Fruit fly (Drosophila melanogaster) whole organism, wandering third instar larva: ENCODE measurements around the gene CG31230.

Experiments used
- Abd-B ChIP-seq: fragments of >200 bp; optimal IDR thresholded peaks from 2 replicates; lab custom pipeline; 2017; ENCODE audit warnings: missing biosample characterization, missing genetic modification characterization
- CG32264 ChIP-seq: fragments of 200-800 bp; sonication (Bioruptor generic); optimal IDR thresholded peaks from 2 replicates; lab custom pipeline; 2016; ENCODE audit warnings: missing biosample characterization, missing genetic modification characterization
- CG9705 ChIP-seq: fragments of 200-800 bp; sonication (Bioruptor generic); optimal IDR thresholded peaks from 2 replicates; lab custom pipeline; 2018; ENCODE audit warnings: missing biosample characterization, mild to moderate bottlenecking, missing genetic modification characterization
- CrebA ChIP-seq: fragments of 200-800 bp; sonication (Bioruptor generic); optimal IDR thresholded peaks from 2 replicates; lab custom pipeline; 2016; ENCODE audit warnings: missing biosample characterization, mild to moderate bottlenecking, missing genetic modification characterization, borderline replicate concordance
- Dfd ChIP-seq: fragments of >200 bp; optimal IDR thresholded peaks from 2 replicates; lab custom pipeline; 2017; ENCODE audit warnings: missing biosample characterization, missing genetic modification characterization
- Dif ChIP-seq: fragments of 200-275, 200-300 bp; sonication (Bioruptor generic); optimal IDR thresholded peaks from 2 replicates; lab custom pipeline; 2018; ENCODE audit warnings: missing biosample characterization, missing genetic modification characterization; ENCODE audit not compliant: partially characterized antibody
- GATAd ChIP-seq: sonication (Bioruptor generic); optimal IDR thresholded peaks from 2 replicates; lab custom pipeline; 2016; ENCODE audit warnings: missing biosample characterization, missing genetic modification characterization
- HLH106 ChIP-seq: fragments of 200-800 bp; optimal IDR thresholded peaks from 3 replicates; lab custom pipeline; 2019; ENCODE audit warnings: missing biosample characterization, mild to moderate bottlenecking, missing genetic modification characterization, moderate library complexity
- Hnf4 ChIP-seq: fragments of 200-800 bp; sonication (Bioruptor generic); optimal IDR thresholded peaks from 2 replicates; lab custom pipeline; 2016; ENCODE audit warnings: missing biosample characterization, mild to moderate bottlenecking, missing genetic modification characterization
- Hr78 ChIP-seq: fragments of >200 bp; optimal IDR thresholded peaks from 2 replicates; lab custom pipeline; 2017; ENCODE audit warnings: missing biosample characterization, missing genetic modification characterization
- Jra ChIP-seq: sonication (Bioruptor generic); optimal IDR thresholded peaks from 2 replicates; lab custom pipeline; 2016; ENCODE audit warnings: missing biosample characterization, missing genetic modification characterization
- Mio ChIP-seq: sonication (Bioruptor generic); optimal IDR thresholded peaks from 2 replicates; lab custom pipeline; 2016; ENCODE audit warnings: missing biosample characterization, missing genetic modification characterization
- Myc ChIP-seq: fragments of >200 bp; optimal IDR thresholded peaks from 2 replicates; lab custom pipeline; 2017
- N ChIP-seq: fragments of >200 bp; optimal IDR thresholded peaks from 2 replicates; lab custom pipeline; 2018; ENCODE audit warnings: missing biosample characterization, missing external identifiers, missing genetic modification characterization
- OdsH ChIP-seq: fragments of 200-800 bp; sonication (Bioruptor generic); optimal IDR thresholded peaks from 2 replicates; lab custom pipeline; 2016; ENCODE audit warnings: missing biosample characterization, mild to moderate bottlenecking, missing genetic modification characterization
- Rel ChIP-seq, 2 experiments: fragments of 200-800 bp; sonication (Bioruptor generic) in 1 of 2; optimal IDR thresholded peaks; 2 replicates in 1 of 2; 3 replicates in 1 of 2; lab custom pipeline; 2016 to 2019; ENCODE audit warnings: mild to moderate bottlenecking in 2 of 2, missing biosample characterization in 2 of 2, missing genetic modification characterization in 2 of 2, moderate library complexity in 1 of 2
- Sp1 ChIP-seq: fragments of 200-800 bp; sonication (Bioruptor generic); optimal IDR thresholded peaks from 3 replicates; lab custom pipeline; 2019; ENCODE audit warnings: missing biosample characterization, mild to moderate bottlenecking, missing genetic modification characterization, moderate library complexity
- Vsx2 ChIP-seq: fragments of 200-300, 225-300 bp; sonication (Bioruptor generic); optimal IDR thresholded peaks from 2 replicates; lab custom pipeline; 2018; ENCODE audit warnings: missing biosample characterization, missing genetic modification characterization; ENCODE audit not compliant: partially characterized antibody
- br ChIP-seq: fragments of 200-800 bp; sonication (Bioruptor generic); optimal IDR thresholded peaks from 2 replicates; lab custom pipeline; 2016; ENCODE audit warnings: missing biosample characterization, missing genetic modification characterization
- brk ChIP-seq: fragments of 200-800 bp; sonication (Bioruptor generic); optimal IDR thresholded peaks from 2 replicates; lab custom pipeline; 2016; ENCODE audit warnings: missing biosample characterization, mild to moderate bottlenecking, missing genetic modification characterization
- dl ChIP-seq, 2 experiments: fragments of 175-275, 200-275 bp in 1 of 2; fragments of 200-275 bp in 1 of 2; sonication (Bioruptor generic); optimal IDR thresholded peaks; lab custom pipeline; 2018; ENCODE audit warnings: mild to moderate bottlenecking in 2 of 2, missing biosample characterization in 2 of 2, missing genetic modification characterization in 2 of 2, moderate library complexity in 2 of 2; ENCODE audit not compliant: partially characterized antibody in 2 of 2, insufficient read depth in 1 of 2
- dmrt93B ChIP-seq: fragments of 200-800 bp; sonication (Bioruptor generic); optimal IDR thresholded peaks from 2 replicates; lab custom pipeline; 2018; ENCODE audit warnings: missing biosample characterization, mild to moderate bottlenecking, missing genetic modification characterization
- ey ChIP-seq: fragments of 200-800 bp; sonication (Bioruptor generic); optimal IDR thresholded peaks from 2 replicates; lab custom pipeline; 2016; ENCODE audit warnings: missing biosample characterization, missing genetic modification characterization
- foxo ChIP-seq, 2 experiments: fragments of 200-800 bp; sonication (Bioruptor generic); optimal IDR thresholded peaks; 2 replicates in 1 of 2; 3 replicates in 1 of 2; lab custom pipeline; 2016 to 2017; ENCODE audit warnings: missing biosample characterization in 2 of 2, missing genetic modification characterization in 2 of 2
- fru ChIP-seq: fragments of 200-800 bp; sonication (Bioruptor generic); optimal IDR thresholded peaks from 3 replicates; lab custom pipeline; 2016; ENCODE audit warnings: missing biosample characterization, mild to moderate bottlenecking, missing genetic modification characterization
- h ChIP-seq: fragments of 200-800 bp; sonication (Bioruptor generic); optimal IDR thresholded peaks from 3 replicates; lab custom pipeline; 2016; ENCODE audit warnings: missing biosample characterization, mild to moderate bottlenecking, missing genetic modification characterization
- jim ChIP-seq: fragments of 175-275, 200-325 bp; sonication (Bioruptor generic); optimal IDR thresholded peaks from 2 replicates; lab custom pipeline; 2016; ENCODE audit warnings: missing biosample characterization, mild to moderate bottlenecking, missing genetic modification characterization
- lola ChIP-seq: fragments of >200 bp; optimal IDR thresholded peaks from 2 replicates; lab custom pipeline; 2017; ENCODE audit warnings: missing biosample characterization, missing genetic modification characterization
- pan ChIP-seq: fragments of >200 bp; optimal IDR thresholded peaks from 2 replicates; lab custom pipeline; 2017
- psq ChIP-seq: fragments of 200-800 bp; sonication (Bioruptor generic); optimal IDR thresholded peaks from 3 replicates; lab custom pipeline; 2017; ENCODE audit warnings: missing biosample characterization, mild to moderate bottlenecking, missing genetic modification characterization, moderate library complexity
- rgr ChIP-seq: fragments of 200-800 bp; sonication (Bioruptor generic); optimal IDR thresholded peaks from 3 replicates; lab custom pipeline; 2016; ENCODE audit warnings: missing biosample characterization, mild to moderate bottlenecking, missing genetic modification characterization
- sage ChIP-seq: fragments of 200-800 bp; sonication (Bioruptor generic); optimal IDR thresholded peaks from 2 replicates; lab custom pipeline; 2016; ENCODE audit warnings: missing biosample characterization, mild to moderate bottlenecking, missing genetic modification characterization
- sv ChIP-seq: fragments of 200-800 bp; sonication (Bioruptor generic); optimal IDR thresholded peaks from 3 replicates; lab custom pipeline; 2016; ENCODE audit warnings: missing biosample characterization, missing genetic modification characterization
- tai ChIP-seq: sonication (Bioruptor generic); optimal IDR thresholded peaks from 2 replicates; lab custom pipeline; 2016; ENCODE audit warnings: missing biosample characterization, missing genetic modification characterization
- usp ChIP-seq: fragments of >200 bp; optimal IDR thresholded peaks from 2 replicates; lab custom pipeline; 2017; ENCODE audit warnings: missing biosample characterization, missing genetic modification characterization
- woc ChIP-seq: sonication (Bioruptor generic); optimal IDR thresholded peaks from 2 replicates; lab custom pipeline; 2016; ENCODE audit warnings: missing biosample characterization, mild to moderate bottlenecking, missing genetic modification characterization

The CG31230 gene

dm6 chr3R:18670441-18671111 lies 903 bp upstream of the CG31230 start:
- TF ChIP-seq pan (lab: Kevin White, UChicago) (no peak), brk (GFP tag; lab: Kevin White, UChicago) (no peak), jim (GFP tag; lab: Kevin White, UChicago) (no peak), dl (GFP tag; optimal IDR thresholded peaks at IDR 0.05; lab: Kevin White, UChicago; ENCODE audit: insufficient read depth in 1 of 2, partially characterized antibody in 2 of 2) (peak in 1 of 2 experiments; percentile 65), rgr (GFP tag; lab: Kevin White, UChicago) (peak; percentile 61), HLH106 (tag; lab: Kevin White, UChicago) (peak; percentile 74), CrebA (GFP tag; lab: Kevin White, UChicago) (no peak), Sp1 (GFP tag; lab: Kevin White, UChicago) (peak; percentile 53), OdsH (GFP tag; lab: Kevin White, UChicago) (peak; percentile 54), Dif (GFP tag; lab: Kevin White, UChicago) (peak; percentile 64), Hnf4 (no peak), foxo (GFP tag; optimal IDR thresholded peaks at IDR 0.05; lab: Kevin White, UChicago) (peak; percentile 51 to 93), lola (no peak), fru (peak; percentile 69), GATAd (GFP tag; lab: Kevin White, UChicago) (no peak), h (peak; percentile 63), br (GFP tag; lab: Kevin White, UChicago) (peak; percentile 41), N (GFP tag; lab: Kevin White, UChicago) (no peak), psq (GFP tag; lab: Kevin White, UChicago) (peak; percentile 70), woc (GFP tag; lab: Kevin White, UChicago) (peak; percentile 71), Abd-B (GFP tag; lab: Kevin White, UChicago) (no peak), Hr78 (GFP tag; lab: Kevin White, UChicago) (no peak), Rel (GFP tag; optimal IDR thresholded peaks at IDR 0.05; lab: Kevin White, UChicago) (no peak), Rel (tag; optimal IDR thresholded peaks at IDR 0.05; lab: Kevin White, UChicago) (peak; percentile 27), CG9705 (GFP tag; lab: Kevin White, UChicago) (no peak), CG32264 (GFP tag; lab: Kevin White, UChicago) (peak; percentile 24), Jra (peak; percentile 22), Dfd (GFP tag; lab: Kevin White, UChicago) (no peak), Vsx2 (GFP tag; lab: Kevin White, UChicago) (peak; percentile 66), sv (GFP tag; lab: Kevin White, UChicago) (no peak), ey (GFP tag; lab: Kevin White, UChicago) (peak; percentile 69)

dm6 chr3R:18677500-18677940 lies 6.0 kb downstream of the CG31230 start, which contains the start of the genes dind and CG7706:
TSS of gene dind (minus strand) at chr3R:18677539.
TSS of gene CG7706 (plus strand) at chr3R:18677818.
- no peak for TF ChIP-seq dmrt93B (GFP tag; lab: Kevin White, UChicago)
- no peak for TF ChIP-seq HLH106 (tag; lab: Kevin White, UChicago)
- no peak for TF ChIP-seq N (GFP tag; lab: Kevin White, UChicago)
- no peak for TF ChIP-seq foxo (GFP tag; optimal IDR thresholded peaks at IDR 0.05; lab: Kevin White, UChicago)
- no peak for TF ChIP-seq h
- peak; percentile 80 for TF ChIP-seq Myc
- no peak for TF ChIP-seq CG32264 (GFP tag; lab: Kevin White, UChicago)

- TF ChIP-seq Sp1 (GFP tag; lab: Kevin White, UChicago) (no peak), dl (GFP tag; optimal IDR thresholded peaks at IDR 0.05; lab: Kevin White, UChicago; ENCODE audit: insufficient read depth in 1 of 2, partially characterized antibody in 2 of 2) (no peak), woc (GFP tag; lab: Kevin White, UChicago) (no peak), Mio (no peak), Vsx2 (GFP tag; lab: Kevin White, UChicago) (no peak), CG9705 (GFP tag; lab: Kevin White, UChicago) (no peak), rgr (GFP tag; lab: Kevin White, UChicago) (no peak), sage (GFP tag; lab: Kevin White, UChicago) (no peak), brk (GFP tag; lab: Kevin White, UChicago) (no peak), Dif (GFP tag; lab: Kevin White, UChicago) (no peak), Abd-B (GFP tag; lab: Kevin White, UChicago) (no peak), Hnf4 (no peak), ey (GFP tag; lab: Kevin White, UChicago) (no peak), GATAd (GFP tag; lab: Kevin White, UChicago) (no peak), usp (GFP tag; lab: Kevin White, UChicago) (no peak), tai (GFP tag; lab: Kevin White, UChicago) (no peak)
Observed at dm6 chr3R:18680332-18680731, 8.9 kb downstream of the CG31230 start, which contains the start of the genes CG46318 and ChT. TSS of gene CG46318 (plus strand) at chr3R:18680604. TSS of gene ChT (plus strand) at chr3R:18680604.
